Worm (Caenorhabditis elegans) whole organism, mixed stage, embryonic: ENCODE data around the gene rps-5.

Experiments used
- ces-1 ChIP-seq: fragments of 150-350 bp; optimal IDR thresholded peaks from 2 replicates; lab custom pipeline; 2014; ENCODE audit warnings: missing biosample characterization, missing genetic modification reagents, missing genetic modification characterization
- drap-1 ChIP-seq: fragments of 200-800 bp; sonication (Bioruptor generic); optimal IDR thresholded peaks from 3 replicates; lab custom pipeline; 2018; ENCODE audit warnings: mild to moderate bottlenecking, missing genetic modification characterization, missing compliant biosample characterization
- elt-1 ChIP-seq: sonication (generic microtip); optimal IDR thresholded peaks from 2 replicates; lab custom pipeline; 2017; ENCODE audit warnings: missing genetic modification characterization, mild to moderate bottlenecking, missing compliant biosample characterization, antibody characterized with exemption, moderate library complexity, borderline replicate concordance; ENCODE audit not compliant: insufficient read depth
- mep-1 ChIP-seq: fragments of 150-350 bp; optimal IDR thresholded peaks from 2 replicates; lab custom pipeline; 2017; ENCODE audit warnings: missing biosample characterization, missing genetic modification reagents, missing genetic modification characterization, inconsistent platforms
- nhr-28 ChIP-seq: fragments of 150-350 bp; optimal IDR thresholded peaks from 2 replicates; lab custom pipeline; 2014; ENCODE audit warnings: missing biosample characterization, missing genetic modification characterization
- pha-4 ChIP-seq: fragments of 150-350 bp; optimal IDR thresholded peaks from 2 replicates; lab custom pipeline; 2018; ENCODE audit warnings: missing biosample characterization, missing genetic modification reagents, missing genetic modification characterization
- snpc-4 ChIP-seq: fragments of 150-350 bp; optimal IDR thresholded peaks from 2 replicates; lab custom pipeline; 2014; ENCODE audit warnings: missing biosample characterization, missing genetic modification characterization
- unc-120 ChIP-seq: sonication (generic microtip); optimal IDR thresholded peaks from 2 replicates; lab custom pipeline; 2017; ENCODE audit warnings: missing genetic modification characterization, missing compliant biosample characterization; ENCODE audit not compliant: poor library complexity, severe bottlenecking
- unc-39 ChIP-seq: fragments of 150-350 bp; optimal IDR thresholded peaks from 2 replicates; lab custom pipeline; 2014; ENCODE audit warnings: missing biosample characterization, missing genetic modification characterization

DNA sequence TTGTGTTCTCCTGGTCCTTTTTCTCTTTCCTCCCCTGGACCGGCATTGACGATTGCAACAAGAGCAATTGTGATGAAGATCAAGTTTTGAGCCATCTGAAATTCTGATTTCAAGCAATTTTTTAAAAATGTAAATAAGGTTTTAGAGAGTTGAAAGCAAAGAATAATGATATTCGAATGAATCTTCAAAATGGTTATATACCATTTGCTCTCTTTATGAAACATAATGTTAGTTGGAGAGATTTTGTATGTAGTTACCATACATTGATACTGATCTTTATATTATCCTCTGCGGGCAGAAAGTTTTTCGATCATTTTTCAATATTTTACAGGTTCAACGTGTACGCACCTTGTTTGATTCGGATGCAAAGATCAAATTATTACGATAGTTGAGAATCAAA, 5.1 kb downstream of the rps-5 start, which contains the start of gene srlf-24:
- TF ChIP-seq elt-1 (no peak), pha-4 (no peak), nhr-28 (tag; lab: Kevin White, UChicago) (no peak), ces-1 (no peak), snpc-4 (tag; lab: Kevin White, UChicago) (no peak), unc-120 (tag; lab: Kevin White, UChicago) (no peak), drap-1 (no peak), unc-39 (tag; lab: Kevin White, UChicago) (no peak), mep-1 (tag; lab: Kevin White, UChicago) (no peak)
